Fruit fly (Drosophila melanogaster) whole organism, pupa: ENCODE results near the gene CG3198.

Source experiments
- CG34367 ChIP-seq: fragments of 200-800 bp; sonication (Bioruptor generic); optimal IDR thresholded peaks from 2 replicates; lab custom pipeline; 2018; ENCODE audit warnings: missing biosample characterization, mild to moderate bottlenecking, missing genetic modification characterization
- CG8301 ChIP-seq: fragments of 200-800 bp; sonication (Bioruptor generic); optimal IDR thresholded peaks from 2 replicates; lab custom pipeline; 2018; ENCODE audit warnings: missing biosample characterization, mild to moderate bottlenecking, missing genetic modification characterization
- Pif1A ChIP-seq: fragments of 200-800 bp; sonication (Bioruptor generic); optimal IDR thresholded peaks from 3 replicates; lab custom pipeline; 2016; ENCODE audit warnings: missing biosample characterization, missing genetic modification characterization
- Pif1B ChIP-seq: fragments of 200-800 bp; sonication (Bioruptor generic); optimal IDR thresholded peaks from 3 replicates; lab custom pipeline; 2016; ENCODE audit warnings: missing biosample characterization, missing genetic modification characterization

DNA sequence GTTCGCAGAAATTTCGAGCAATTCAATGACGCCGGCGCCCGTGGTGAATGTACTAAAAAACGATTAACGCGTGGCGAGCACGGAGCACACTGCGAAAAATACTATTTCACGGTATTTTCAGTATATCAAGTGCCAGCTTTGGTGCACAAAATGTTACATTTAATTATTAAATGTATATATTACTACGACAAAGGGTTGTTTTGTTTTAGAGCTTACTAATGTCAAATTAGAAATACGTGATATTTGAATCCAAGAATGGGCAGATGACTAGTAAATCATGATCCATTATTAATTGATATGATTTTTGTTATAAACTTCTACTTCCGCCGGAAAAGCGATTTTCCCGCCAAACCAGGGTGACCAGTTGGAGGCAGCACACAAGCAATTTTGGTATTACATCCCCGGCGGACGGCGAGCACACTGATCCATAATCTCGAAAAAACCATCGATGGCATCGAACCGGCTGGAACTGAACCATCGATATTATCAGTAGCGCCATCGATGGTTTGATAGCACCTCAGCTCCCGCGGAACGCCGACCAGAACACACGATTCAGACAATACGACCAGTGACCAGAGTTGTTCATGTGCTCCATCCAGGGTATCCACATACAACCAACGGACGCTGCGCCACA is 19.5 kb downstream of the CG3198 start, which contains the start of the genes CG3226 and Cdc7:
- TF ChIP-seq CG34367 (tag; lab: Kevin White, UChicago) (peak; percentile 51), CG8301 (no peak), Pif1B (GFP tag; lab: Kevin White, UChicago) (peak; percentile 12), Pif1A (GFP tag; lab: Kevin White, UChicago) (peak; percentile 47)
